Worm (Caenorhabditis elegans): Measurements from ENCODE around the gene ttr-32.

Gene ttr-32

ce11 chrIII:7609168-7609567 is 43.0 kb downstream of the ttr-32 start, which contains the start of gene nsph-4.3:
Gene nsph-4.3 (minus strand): TSS chrIII:7609268.
- TF ChIP-seq flt-1 (GFP tag; IDR thresholded peaks at IDR 0.05) (no peak), klf-2 (GFP tag; conservative IDR thresholded peaks at IDR 0.05) (no peak), med-1 (GFP tag; optimal IDR thresholded peaks at IDR 0.05; ENCODE audit: insufficient read depth) (no peak), ref-1 (GFP tag; conservative IDR thresholded peaks at IDR 0.05) (no peak), ztf-29 (GFP tag; IDR thresholded peaks at IDR 0.05) (no peak), ztf-23 (GFP tag; IDR thresholded peaks at IDR 0.05) (no peak), tab-1 (GFP tag; IDR thresholded peaks at IDR 0.05) (no peak), T22C8.4 (GFP tag; IDR thresholded peaks at IDR 0.05) (no peak), cog-1 (tag; optimal IDR thresholded peaks at IDR 0.05) (no peak)

ce11 chrIII:7614530-7614929 is 48.3 kb downstream of the ttr-32 start, which contains the start of gene T04A6.2:
Gene T04A6.2 (plus strand): TSS chrIII:7614830.
- TF ChIP-seq med-1 (GFP tag; optimal IDR thresholded peaks at IDR 0.05; ENCODE audit: insufficient read depth) (no peak), ztf-29 (GFP tag; IDR thresholded peaks at IDR 0.05) (no peak), flt-1 (GFP tag; IDR thresholded peaks at IDR 0.05) (no peak), ztf-23 (GFP tag; IDR thresholded peaks at IDR 0.05) (no peak), klf-2 (GFP tag; conservative IDR thresholded peaks at IDR 0.05) (no peak), T22C8.4 (GFP tag; IDR thresholded peaks at IDR 0.05) (no peak)

- TF ChIP-seq ref-1 (GFP tag; conservative IDR thresholded peaks at IDR 0.05), result no peak
- no peak for TF ChIP-seq T22C8.4 (GFP tag; IDR thresholded peaks at IDR 0.05)
- TF ChIP-seq ztf-23 (GFP tag; IDR thresholded peaks at IDR 0.05), result no peak
- no peak for TF ChIP-seq flt-1 (GFP tag; IDR thresholded peaks at IDR 0.05)
- TF ChIP-seq tab-1 (GFP tag; IDR thresholded peaks at IDR 0.05), result no peak
- TF ChIP-seq klf-2 (GFP tag; conservative IDR thresholded peaks at IDR 0.05), result no peak
- no peak for TF ChIP-seq med-1 (GFP tag; optimal IDR thresholded peaks at IDR 0.05; ENCODE audit: insufficient read depth)
These were observed 50.0 kb downstream of the ttr-32 start, which contains the start of gene T04A6.1 for ce11 chrIII:7616228-7616627. Gene T04A6.1 (plus strand): TSS chrIII:7616528.
